Worm (Caenorhabditis elegans) whole organism, L4/young adult: ENCODE data around the gene pkg-2.
A peak's percentile ranks its signal among the peaks of the same experiment; 100 is the strongest.

ENCODE experiments used
- W03F9.2 ChIP-seq: fragments of 150-350 bp; optimal IDR thresholded peaks from 2 replicates; lab custom pipeline; 2014; ENCODE audit warnings: missing biosample characterization, missing genetic modification characterization
- dao-5 ChIP-seq: sonication (generic microtip); optimal IDR thresholded peaks from 2 replicates; lab custom pipeline; 2016; ENCODE audit warnings: missing genotype, missing genetic modification characterization, moderate library complexity, missing compliant biosample characterization
- him-1 ChIP-seq: sonication (generic microtip); optimal IDR thresholded peaks from 2 replicates; lab custom pipeline; 2016; ENCODE audit warnings: missing genotype, missing genetic modification reagents, missing genetic modification characterization, missing compliant biosample characterization

Gene pkg-2

ce11 chrIV:8498773-8499360 lies 21.8 kb upstream of the pkg-2 start, which contains the start of the genes acdh-13 and mesp-1:
TSS of gene acdh-13 (minus strand) at chrIV:8498823.
TSS of gene mesp-1 (plus strand) at chrIV:8499310.
- TF ChIP-seq him-1 (tag; lab: Kevin White, UChicago) (no peak), W03F9.2 (peak; percentile 73)

- TF ChIP-seq dao-5 = no peak
These were observed 20.7 kb upstream of the pkg-2 start for ce11 chrIV:8499956-8500355.

- TF ChIP-seq him-1 (tag; lab: Kevin White, UChicago) = no peak
- TF ChIP-seq dao-5 = no peak
- TF ChIP-seq W03F9.2 = no peak
These were observed 19.3 kb upstream of the pkg-2 start, which contains the start of gene C28C12.1 for ce11 chrIV:8501382-8501781. TSS of gene C28C12.1 (plus strand) at chrIV:8501682.

ce11 chrIV:8506034-8506433 lies 14.7 kb upstream of the pkg-2 start:
- TF ChIP-seq dao-5 = no peak
- TF ChIP-seq him-1 (tag; lab: Kevin White, UChicago) = no peak
- TF ChIP-seq W03F9.2 = no peak

ce11 chrIV:8510534-8510933 lies 10.2 kb upstream of the pkg-2 start, which contains the start of gene tag-77:
TSS of gene tag-77 (minus strand) at chrIV:8510548.
- TF ChIP-seq W03F9.2 (peak; percentile 26), him-1 (tag; lab: Kevin White, UChicago) (no peak)

ce11 chrIV:8511056-8511455 lies 9.6 kb upstream of the pkg-2 start, which contains the start of gene mes-6:
TSS of gene mes-6 (plus strand) at chrIV:8511284.
- TF ChIP-seq him-1 (tag; lab: Kevin White, UChicago) (no peak), dao-5 (no peak), W03F9.2 (peak; percentile 70)

- TF ChIP-seq him-1 (tag; lab: Kevin White, UChicago) = no peak
- TF ChIP-seq W03F9.2 = no peak
- TF ChIP-seq dao-5 = no peak
These were observed 8.0 kb upstream of the pkg-2 start, which contains the start of gene C09G4.4 for ce11 chrIV:8512679-8513078. TSS of gene C09G4.4 (plus strand) at chrIV:8512979.

- no peak for TF ChIP-seq him-1 (tag; lab: Kevin White, UChicago)
- no peak for TF ChIP-seq dao-5
- TF ChIP-seq W03F9.2 = no peak
These were observed 7.1 kb upstream of the pkg-2 start, which contains the start of gene cks-1 for ce11 chrIV:8513619-8514018. TSS of gene cks-1 (plus strand) at chrIV:8513919.

ce11 chrIV:8514546-8514945 lies 6.1 kb upstream of the pkg-2 start:
- TF ChIP-seq W03F9.2 = no peak
- TF ChIP-seq him-1 (tag; lab: Kevin White, UChicago) = no peak
- no peak for TF ChIP-seq dao-5

ce11 chrIV:8519949-8520348 lies 745 bp upstream of the pkg-2 start:
- no peak for TF ChIP-seq dao-5
- no peak for TF ChIP-seq him-1 (tag; lab: Kevin White, UChicago)

- no peak for TF ChIP-seq W03F9.2
- TF ChIP-seq dao-5 = no peak
- no peak for TF ChIP-seq him-1 (tag; lab: Kevin White, UChicago)
These were observed 3.3 kb downstream of the pkg-2 start for ce11 chrIV:8523981-8524380.

- TF ChIP-seq dao-5 (no peak), W03F9.2 (no peak), him-1 (tag; lab: Kevin White, UChicago) (no peak)
These were observed 5.4 kb downstream of the pkg-2 start for ce11 chrIV:8526050-8526449.

ce11 chrIV:8526579-8526978 lies 5.9 kb downstream of the pkg-2 start:
- TF ChIP-seq dao-5 (no peak), him-1 (tag; lab: Kevin White, UChicago) (no peak), W03F9.2 (no peak)

- TF ChIP-seq W03F9.2 (peak; percentile 58), him-1 (tag; lab: Kevin White, UChicago) (no peak), dao-5 (no peak)
These were observed 6.9 kb downstream of the pkg-2 start for ce11 chrIV:8527598-8528012.

- TF ChIP-seq W03F9.2 (no peak), him-1 (tag; lab: Kevin White, UChicago) (no peak), dao-5 (no peak)
These were observed 7.7 kb downstream of the pkg-2 start for ce11 chrIV:8528345-8528744.

- TF ChIP-seq W03F9.2 (no peak), him-1 (tag; lab: Kevin White, UChicago) (no peak), dao-5 (no peak)
These were observed 8.3 kb downstream of the pkg-2 start for ce11 chrIV:8529039-8529438.
